Worm (Caenorhabditis elegans) whole organism, L4 larva: ENCODE results near the gene C04G6.6.

ENCODE experiments used
- F26F4.8 ChIP-seq: fragments of 200-800 bp; sonication (Bioruptor generic); conservative IDR thresholded peaks from 2 replicates; pipeline ENCODE4 v1.3.6; 2022; ENCODE audit warnings: missing genetic modification characterization, missing compliant biosample characterization
- Y105C5A.15 ChIP-seq: fragments of 200-800 bp; sonication (Bioruptor generic); IDR thresholded peaks from 2 replicates; pipeline ENCODE4 v1.3.6; 2022; ENCODE audit warnings: missing genetic modification characterization, missing compliant biosample characterization
- Y48G9A.11 ChIP-seq: fragments of 200-800 bp; sonication (Bioruptor generic); IDR thresholded peaks from 2 replicates; pipeline ENCODE4 v1.3.6; 2022; ENCODE audit warnings: missing genetic modification reagents, missing genetic modification characterization, missing compliant biosample characterization
- ceh-82 ChIP-seq: sonication (generic microtip); optimal IDR thresholded peaks from 2 replicates; lab custom pipeline; 2017; ENCODE audit warnings: missing biosample characterization, missing genetic modification characterization
- daf-12 ChIP-seq: fragments of 150-350 bp; optimal IDR thresholded peaks from 2 replicates; lab custom pipeline; 2014; ENCODE audit warnings: missing biosample characterization, missing genetic modification reagents, missing genetic modification characterization
- egl-43 ChIP-seq: fragments of 200-800 bp; sonication (Bioruptor generic); IDR thresholded peaks from 2 replicates; pipeline ENCODE4 v1.3.6; 2022; ENCODE audit warnings: missing genetic modification reagents, missing genetic modification characterization, missing compliant biosample characterization
- jun-1 ChIP-seq: fragments of 150-350 bp; optimal IDR thresholded peaks from 2 replicates; lab custom pipeline; 2014; ENCODE audit warnings: missing biosample characterization, missing genetic modification reagents, missing genetic modification characterization
- lin-15B ChIP-seq: fragments of 150-350 bp; sonication (generic microtip); optimal IDR thresholded peaks from 3 replicates; lab custom pipeline; 2014; ENCODE audit warnings: missing biosample characterization, missing genetic modification characterization
- mdt-29 ChIP-seq: fragments of 200-800 bp; sonication (Bioruptor generic); IDR thresholded peaks from 2 replicates; pipeline ENCODE4 v1.3.6; 2022; ENCODE audit warnings: missing genetic modification reagents, missing genetic modification characterization, missing compliant biosample characterization
- mxl-3 ChIP-seq: fragments of 200-800 bp; sonication (Bioruptor generic); optimal IDR thresholded peaks from 2 replicates; lab custom pipeline; 2018; ENCODE audit warnings: mild to moderate bottlenecking, missing genetic modification characterization, missing compliant biosample characterization
- nhr-11 ChIP-seq: fragments of 150-350 bp; optimal IDR thresholded peaks from 2 replicates; lab custom pipeline; 2014; ENCODE audit warnings: missing biosample characterization, missing genetic modification characterization
- unc-39 ChIP-seq: sonication (generic microtip); optimal IDR thresholded peaks from 2 replicates; lab custom pipeline; 2017; ENCODE audit warnings: missing biosample characterization, missing genetic modification characterization

DNA sequence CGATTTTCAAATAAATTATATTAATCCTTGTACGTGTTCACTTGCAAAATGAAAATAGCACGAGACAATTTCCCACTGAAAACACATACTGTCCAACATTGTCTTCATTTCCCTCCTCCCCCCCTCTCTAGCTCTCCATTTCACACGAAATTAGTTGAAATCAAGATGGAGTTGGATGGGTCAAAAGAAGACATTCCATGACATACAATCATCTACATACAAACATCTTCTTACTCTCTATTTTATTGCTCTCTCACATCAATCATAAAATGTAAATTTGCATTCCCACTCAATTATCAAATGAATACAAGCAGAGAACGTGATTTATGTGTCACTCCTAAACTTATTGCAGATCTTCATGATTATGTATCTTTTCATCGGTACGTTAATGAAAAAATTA is 16.2 kb upstream of the C04G6.6 start, which contains the start of gene srsy-1:
- TF ChIP-seq Y48G9A.11 (GFP tag; lab: Robert Waterston, UW): no peak
- no peak for TF ChIP-seq daf-12 (tag; lab: Kevin White, UChicago)
- no peak for TF ChIP-seq nhr-11 (tag; lab: Kevin White, UChicago)
- TF ChIP-seq unc-39 (tag; lab: Kevin White, UChicago): no peak
- no peak for TF ChIP-seq mdt-29 (GFP tag; lab: Robert Waterston, UW)
- no peak for TF ChIP-seq lin-15B (tag; lab: Kevin White, UChicago)
- no peak for TF ChIP-seq mxl-3 (GFP tag; lab: Kevin White, UChicago)
- no peak for TF ChIP-seq jun-1
- TF ChIP-seq egl-43 (GFP tag; lab: Robert Waterston, UW): no peak
- TF ChIP-seq F26F4.8 (GFP tag; lab: Robert Waterston, UW): no peak
- TF ChIP-seq ceh-82 (tag; lab: Kevin White, UChicago): no peak
- TF ChIP-seq Y105C5A.15: no peak
